Fruit fly (Drosophila melanogaster) S2 (cell line): ENCODE data around the gene CG13712.

Experiments
- CG8478 ChIP-seq: fragments of >200 bp; optimal IDR thresholded peaks from 2 replicates; lab custom pipeline; 2018
- CTCF ChIP-seq, 2 experiments: fragments of >200 bp; optimal IDR thresholded peaks; 2 replicates each; lab custom pipeline; 2018

Gene CG13712

DNA sequence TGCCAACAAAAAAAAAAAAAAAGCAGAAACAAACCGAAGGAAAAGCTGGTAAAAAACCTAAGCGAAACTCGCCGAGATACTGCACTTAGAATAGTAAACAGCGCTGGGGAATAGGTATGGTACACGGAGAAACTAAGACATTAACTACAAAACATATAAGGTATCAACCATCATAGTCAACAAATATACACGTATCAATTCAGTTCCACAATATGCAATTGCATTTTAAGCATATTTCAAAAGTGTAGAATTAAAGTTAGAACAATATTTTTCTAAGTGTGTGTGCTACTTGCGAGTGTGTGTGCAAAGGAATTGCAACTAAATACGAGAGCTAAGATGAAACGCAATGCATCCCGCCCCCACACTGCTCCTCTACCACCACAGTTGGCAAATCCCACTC lies 1.9 kb downstream of the CG13712 start:
- no peak for TF ChIP-seq CG8478
- no peak for TF ChIP-seq CTCF (optimal IDR thresholded peaks at IDR 0.05; lab: Kevin White, UChicago)

DNA sequence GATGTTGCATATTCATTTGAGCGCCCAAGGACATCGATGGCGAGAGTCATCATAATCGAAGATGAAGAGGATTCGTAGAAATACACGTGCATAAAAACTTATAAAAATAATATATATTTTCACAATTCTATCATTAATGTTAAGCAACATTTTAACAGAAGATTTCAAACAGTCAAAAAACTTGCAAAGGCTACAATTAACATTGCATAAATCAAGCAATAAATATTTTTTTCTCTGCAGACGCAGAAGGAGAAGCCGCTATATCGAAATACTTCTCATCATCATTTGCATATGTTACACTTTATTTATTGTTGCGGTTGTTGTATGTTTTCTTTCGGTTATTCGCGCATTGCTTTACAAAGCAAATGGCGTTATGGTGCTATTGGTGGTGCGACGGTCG lies 7.7 kb downstream of the CG13712 start:
- TF ChIP-seq CTCF (optimal IDR thresholded peaks at IDR 0.05; lab: Kevin White, UChicago) (no peak), CG8478 (no peak)

DNA sequence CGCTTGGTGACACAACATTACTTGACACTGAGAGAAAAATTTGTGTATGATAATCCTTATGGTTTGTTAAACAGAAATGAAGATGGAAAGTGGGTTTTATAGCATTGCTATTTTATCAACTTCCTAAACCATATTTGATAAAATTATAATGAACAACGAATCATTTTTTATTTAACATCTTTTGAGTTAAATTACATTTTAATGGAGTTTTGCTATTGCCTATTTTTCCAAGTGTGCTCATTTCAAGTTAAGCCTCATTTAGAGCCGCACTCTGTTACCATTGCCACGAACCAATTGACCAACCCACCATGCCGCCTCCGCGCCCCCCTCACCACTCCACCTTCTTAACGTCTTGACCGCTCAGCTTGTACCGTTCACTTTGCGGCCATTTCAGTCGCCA lies 9.6 kb downstream of the CG13712 start:
- TF ChIP-seq CG8478 = no peak
- no peak for TF ChIP-seq CTCF (optimal IDR thresholded peaks at IDR 0.05; lab: Kevin White, UChicago)

DNA sequence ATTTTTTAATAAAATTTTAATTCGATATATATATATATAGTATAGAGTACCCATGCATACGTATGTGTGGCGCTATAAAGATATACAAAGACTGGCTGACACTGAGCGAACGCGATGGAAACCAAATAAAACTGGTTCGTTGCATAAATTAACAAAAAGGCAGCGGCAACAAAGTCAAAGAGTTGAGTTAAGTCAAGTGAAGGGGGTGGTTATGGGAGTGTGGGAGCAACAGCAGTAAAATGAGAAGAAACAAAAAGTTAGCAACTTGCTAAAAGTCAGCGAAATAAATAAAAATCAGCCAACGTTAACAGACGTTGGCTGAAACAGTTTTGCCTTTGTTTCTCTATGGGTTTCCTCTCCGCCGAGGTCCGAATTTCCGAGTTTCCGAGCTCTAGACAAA lies 11.2 kb downstream of the CG13712 start:
- TF ChIP-seq CG8478 = no peak
- no peak for TF ChIP-seq CTCF (optimal IDR thresholded peaks at IDR 0.05; lab: Kevin White, UChicago)

DNA sequence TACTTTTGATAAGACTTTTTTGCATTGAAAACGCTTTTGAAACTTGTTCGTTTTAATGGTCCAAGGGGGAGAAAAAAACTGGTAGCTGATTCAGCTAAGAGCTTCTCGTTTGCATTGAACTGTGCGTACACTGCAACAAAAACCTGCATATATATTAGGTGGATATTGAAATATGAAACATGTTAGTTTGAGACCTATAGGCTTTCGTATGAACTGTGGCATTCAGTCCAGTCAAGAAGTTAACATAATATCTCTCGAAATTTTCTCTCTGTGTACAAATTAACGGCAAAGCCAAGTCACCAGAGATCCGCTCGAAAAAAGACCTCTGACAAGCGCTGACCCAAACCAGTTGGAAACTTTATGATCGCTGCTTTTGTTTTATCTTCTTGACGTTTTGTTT lies 11.7 kb downstream of the CG13712 start:
- TF ChIP-seq CTCF (optimal IDR thresholded peaks at IDR 0.05; lab: Kevin White, UChicago) = no peak
- TF ChIP-seq CG8478 = no peak

DNA sequence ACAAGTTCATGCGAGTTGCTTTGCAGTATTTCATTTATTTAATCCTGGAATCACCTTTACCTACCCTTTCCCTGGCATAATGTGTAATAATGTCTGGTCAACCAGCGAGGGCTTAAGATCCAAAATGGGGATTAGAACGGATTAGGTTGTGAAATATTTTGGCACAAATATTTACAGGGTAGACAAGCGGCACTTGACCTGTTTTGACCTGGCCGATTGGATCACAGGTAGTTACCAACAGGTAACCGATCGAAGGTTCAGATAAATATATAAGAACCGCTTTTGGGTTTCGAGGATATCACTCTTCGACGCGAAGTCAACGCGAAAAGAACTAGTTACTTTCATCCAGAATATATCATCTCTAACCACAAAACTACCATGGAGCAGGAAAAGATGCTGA lies 12.4 kb downstream of the CG13712 start, which contains the start of gene CG13713:
Gene CG13713, plus strand, starts transcription at position 301 of the 400 bp plus-strand sequence.
- TF ChIP-seq CG8478 = no peak
- TF ChIP-seq CTCF (optimal IDR thresholded peaks at IDR 0.05; lab: Kevin White, UChicago) = no peak

DNA sequence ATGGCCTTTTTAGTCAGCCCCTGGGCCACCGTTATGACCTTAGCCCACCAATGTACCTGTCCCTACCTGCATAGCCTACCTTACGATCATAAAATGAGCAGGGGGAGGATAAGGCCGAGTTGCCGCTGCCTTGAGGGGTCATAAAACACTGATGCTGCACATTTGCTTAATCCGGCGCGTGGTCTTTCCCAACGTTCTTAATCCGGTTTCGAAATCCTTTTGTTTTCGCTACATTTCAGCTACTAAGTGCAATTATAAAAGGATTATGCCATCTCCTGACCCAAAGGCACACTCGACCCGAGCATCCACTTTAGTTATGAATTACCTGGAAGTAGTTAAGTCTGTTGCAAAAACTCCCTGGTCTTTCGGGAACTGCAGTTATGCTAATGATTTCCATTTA lies 13.3 kb downstream of the CG13712 start:
- no peak for TF ChIP-seq CG8478
- TF ChIP-seq CTCF (optimal IDR thresholded peaks at IDR 0.05; lab: Kevin White, UChicago) = no peak

DNA sequence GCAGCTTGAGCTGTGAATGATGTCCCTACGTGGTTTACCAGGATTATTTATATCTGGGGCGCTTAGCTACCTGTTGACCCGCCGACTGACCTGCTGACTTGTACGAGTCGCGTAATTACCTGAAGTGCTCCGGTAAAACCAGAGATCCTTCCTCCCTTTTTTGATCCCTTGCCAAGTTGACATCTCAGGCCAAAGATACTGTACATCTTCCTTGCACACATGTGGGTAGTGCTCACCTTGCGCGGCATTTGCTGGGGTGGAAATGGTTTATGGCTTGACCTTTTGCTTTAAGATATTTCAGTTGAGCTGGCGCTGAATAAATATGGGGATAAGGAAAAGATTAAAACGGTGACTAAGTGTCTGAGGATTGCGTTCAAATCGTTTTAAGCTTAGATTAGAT lies 14.9 kb downstream of the CG13712 start, which contains the start of gene CG15876:
Gene CG15876, minus strand, starts transcription at position 23 of the 400 bp plus-strand sequence.
- TF ChIP-seq CTCF (optimal IDR thresholded peaks at IDR 0.05; lab: Kevin White, UChicago) = no peak
- no peak for TF ChIP-seq CG8478

DNA sequence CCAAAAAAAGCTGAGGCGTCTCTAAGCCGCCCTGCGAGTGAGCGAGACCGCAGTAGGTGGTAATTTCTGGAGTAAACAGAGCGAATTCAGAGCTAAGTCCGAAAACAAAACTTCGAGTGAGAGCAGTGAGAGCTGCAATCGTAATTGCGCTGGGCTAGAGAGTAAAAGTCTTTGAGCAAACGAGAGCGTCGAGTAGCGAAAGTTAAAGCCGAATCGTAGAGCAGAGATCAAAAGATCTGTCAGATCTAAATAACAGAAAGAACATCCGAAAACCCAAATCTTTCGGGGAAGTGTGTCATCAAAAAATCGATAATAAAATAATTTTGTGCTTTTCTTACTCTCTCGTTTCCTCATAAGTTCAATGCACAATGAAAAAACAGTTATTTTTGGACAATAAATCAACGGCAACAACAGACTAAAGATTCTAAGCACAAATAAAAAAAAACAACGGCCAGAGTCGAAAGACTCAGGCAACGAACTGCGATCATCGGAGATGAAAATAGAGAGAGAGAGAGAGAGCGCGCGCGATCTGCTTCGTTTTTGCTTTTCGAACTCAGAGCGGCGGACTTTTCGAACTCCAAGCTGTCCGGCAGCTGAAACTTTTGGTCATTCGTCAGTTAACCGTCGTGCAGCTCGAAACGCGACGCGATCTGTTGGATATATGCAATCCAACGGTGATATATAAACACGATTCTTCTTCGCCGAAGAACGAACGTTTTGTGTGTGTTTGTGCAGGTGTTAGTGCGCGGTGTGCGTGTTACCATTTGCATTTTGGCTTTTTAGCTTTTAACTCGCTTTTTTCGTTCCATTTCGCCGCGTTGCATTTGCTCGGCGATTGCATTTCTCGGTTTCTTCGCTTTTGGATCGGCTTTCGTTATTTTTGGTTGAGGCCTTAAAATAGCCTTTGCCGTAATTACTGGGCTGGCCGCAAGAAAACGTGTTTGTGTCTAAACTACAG lies 17.2 kb downstream of the CG13712 start, which contains the start of gene RhoGEF64C:
Gene RhoGEF64C, plus strand, starts transcription at position 607 of the 958 bp plus-strand sequence.
- TF ChIP-seq CTCF (optimal IDR thresholded peaks at IDR 0.05; lab: Kevin White, UChicago) (no peak), CG8478 (no peak)

DNA sequence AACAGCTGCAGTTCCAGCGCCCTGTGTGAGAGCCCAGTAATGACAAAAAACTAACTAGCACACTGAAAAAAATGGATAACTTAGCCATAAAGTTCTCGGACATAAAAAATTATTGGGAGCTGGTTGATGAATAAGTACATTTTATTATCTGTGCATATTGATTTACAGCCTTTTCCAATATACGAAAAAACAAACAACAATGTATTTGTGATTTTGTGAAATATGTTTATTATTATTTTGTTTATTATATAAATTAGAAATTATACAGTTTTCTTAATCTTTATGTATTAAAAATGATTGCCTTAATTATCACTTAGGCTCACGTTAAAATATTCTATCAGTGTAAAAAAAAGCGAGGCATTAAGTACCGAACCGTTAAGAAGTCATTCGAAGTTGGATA lies 17.9 kb downstream of the CG13712 start:
- TF ChIP-seq CG8478 (no peak), CTCF (optimal IDR thresholded peaks at IDR 0.05; lab: Kevin White, UChicago) (no peak)

DNA sequence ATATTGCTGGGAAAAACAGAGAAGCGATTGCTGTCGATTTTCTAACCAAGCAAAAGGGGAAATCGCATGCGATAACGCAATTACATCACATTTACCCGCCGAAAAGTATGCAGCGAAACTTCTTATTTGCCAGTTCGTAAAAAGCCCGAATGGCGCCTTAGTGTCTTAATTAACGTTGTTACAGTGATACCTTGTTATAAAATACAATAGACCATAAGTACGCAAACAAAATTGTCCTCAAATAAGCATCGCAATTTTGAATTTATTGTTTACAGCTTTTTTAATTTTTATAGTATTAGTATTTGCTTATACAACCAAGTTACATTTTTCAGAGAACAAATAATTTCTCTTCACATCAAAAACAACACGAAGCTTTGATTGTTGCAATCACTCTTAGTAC lies 19.0 kb downstream of the CG13712 start:
- TF ChIP-seq CG8478 (no peak), CTCF (optimal IDR thresholded peaks at IDR 0.05; lab: Kevin White, UChicago) (peak; percentile 89)

DNA sequence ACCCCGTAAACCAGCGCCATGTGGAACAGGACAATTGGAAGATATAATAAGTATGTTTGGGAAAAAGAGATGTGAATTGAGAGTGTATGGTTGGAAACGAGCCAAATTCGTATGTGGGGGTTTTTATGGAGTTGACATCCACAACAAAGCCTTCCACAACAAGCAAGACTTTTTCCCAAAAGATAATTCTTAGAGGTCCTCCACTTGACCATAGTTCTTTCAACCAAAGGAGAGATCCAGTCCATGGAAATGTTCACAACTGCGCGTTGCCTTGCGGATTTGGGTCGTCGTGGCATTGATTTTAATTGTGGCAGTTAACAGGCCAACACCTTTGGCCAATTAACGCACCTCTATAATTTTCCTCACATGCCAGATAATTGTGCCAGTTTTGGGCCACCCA lies 19.7 kb downstream of the CG13712 start, which contains the start of gene CG18418:
Gene CG18418, minus strand, starts transcription at position 101 of the 400 bp plus-strand sequence.
- TF ChIP-seq CG8478 (no peak), CTCF (optimal IDR thresholded peaks at IDR 0.05; lab: Kevin White, UChicago) (no peak)

DNA sequence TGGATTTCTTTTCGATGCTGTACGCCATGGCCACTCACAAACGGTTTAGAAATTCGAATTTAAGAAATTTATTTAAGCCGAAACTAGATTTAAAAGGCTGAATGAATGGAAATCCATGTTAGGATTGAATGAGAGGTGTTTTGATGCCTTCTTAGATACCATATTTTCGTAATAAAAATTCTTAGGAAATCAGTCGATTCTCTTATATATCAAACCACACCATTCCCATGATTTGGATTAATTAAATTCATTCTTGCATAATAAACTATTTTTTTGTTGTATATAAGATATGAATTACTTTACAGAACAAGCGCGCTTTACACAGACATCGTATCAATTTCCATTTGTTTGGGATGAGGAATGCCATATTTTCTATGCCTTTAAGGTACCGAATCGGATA lies 21.0 kb downstream of the CG13712 start, which contains the start of gene CG7514:
Gene CG7514, minus strand, starts transcription at position 101 of the 400 bp plus-strand sequence.
- TF ChIP-seq CG8478 = no peak
- TF ChIP-seq CTCF (optimal IDR thresholded peaks at IDR 0.05; lab: Kevin White, UChicago) = no peak

DNA sequence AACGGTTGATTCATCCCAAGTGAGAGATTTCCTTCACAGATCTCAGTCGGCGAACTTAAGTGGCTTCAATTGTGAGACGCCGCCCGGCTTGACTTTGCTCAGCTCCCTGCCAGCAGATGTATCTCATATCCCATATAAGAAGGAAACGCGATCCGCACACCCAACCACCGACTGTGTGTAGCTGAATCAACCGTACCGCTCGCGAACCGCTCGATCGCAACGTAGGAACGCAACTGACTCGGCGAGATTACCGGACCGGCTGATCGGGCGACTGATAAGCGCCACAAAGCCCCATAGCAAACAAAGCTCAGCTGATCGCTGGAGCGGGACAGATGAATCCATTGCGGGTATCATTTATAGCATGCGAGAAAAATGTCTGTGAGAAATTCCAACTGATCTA lies 22.6 kb downstream of the CG13712 start, which contains the start of gene axo:
Gene axo, minus strand, starts transcription at position 185 of the 400 bp plus-strand sequence.
- no peak for TF ChIP-seq CTCF (optimal IDR thresholded peaks at IDR 0.05; lab: Kevin White, UChicago)
- no peak for TF ChIP-seq CG8478

DNA sequence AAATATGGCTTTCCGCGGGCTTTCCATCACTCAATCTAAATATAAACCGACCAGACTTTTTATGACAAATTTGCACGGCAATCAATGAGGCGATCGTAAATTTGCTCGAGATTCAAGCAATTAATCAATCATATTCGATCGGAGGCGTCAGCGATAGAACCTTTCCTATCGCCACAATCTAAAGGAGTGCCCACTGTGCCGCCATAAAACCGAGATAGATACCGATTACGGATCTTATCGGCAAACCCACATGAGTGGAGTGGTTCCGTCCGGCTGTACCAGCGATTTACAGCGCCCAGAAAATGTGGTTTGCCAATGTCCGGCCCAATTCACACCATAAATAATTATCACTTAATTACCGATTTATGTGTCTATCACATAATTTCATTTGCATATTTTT lies 23.1 kb downstream of the CG13712 start:
- TF ChIP-seq CTCF (optimal IDR thresholded peaks at IDR 0.05; lab: Kevin White, UChicago) = no peak
- no peak for TF ChIP-seq CG8478

DNA sequence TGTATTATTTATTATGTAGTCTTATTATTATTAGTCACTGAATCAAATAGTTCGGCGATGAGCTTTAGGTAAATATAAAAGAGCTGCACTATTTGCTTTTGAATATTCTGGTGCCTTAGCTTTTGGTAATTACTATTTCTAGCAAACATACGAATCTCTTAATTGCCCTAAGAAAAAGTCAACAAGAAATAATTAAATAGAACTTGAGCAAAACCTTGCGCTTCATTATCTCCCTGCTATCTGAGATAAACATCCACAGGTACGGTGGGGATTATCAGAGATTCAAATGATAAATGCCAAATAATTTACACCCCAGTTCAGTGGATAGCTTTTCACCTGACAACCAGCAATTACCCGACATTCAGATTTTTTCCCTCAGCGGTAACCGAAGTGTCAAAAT lies 23.6 kb downstream of the CG13712 start:
- TF ChIP-seq CG8478 = no peak
- no peak for TF ChIP-seq CTCF (optimal IDR thresholded peaks at IDR 0.05; lab: Kevin White, UChicago)
